Fruit fly (Drosophila melanogaster) whole organism, embryonic: ENCODE data around the gene Cdc14.

Experiments
- Aef1 ChIP-seq: fragments of 200-800 bp; sonication (Bioruptor generic); IDR thresholded peaks from 3 replicates; pipeline ENCODE4 v1.3.6; 2022; ENCODE audit warnings: missing biosample characterization, missing genetic modification characterization
- Atf-2 ChIP-seq: fragments of 200-800 bp; sonication (Bioruptor generic); optimal IDR thresholded peaks from 2 replicates; lab custom pipeline; 2016; ENCODE audit warnings: missing biosample characterization, missing genetic modification characterization
- Bgb ChIP-seq: fragments of 200-800 bp; sonication (Bioruptor generic); IDR thresholded peaks from 2 replicates; pipeline ENCODE4 v1.3.6; 2022; ENCODE audit warnings: missing biosample characterization, missing genetic modification characterization; ENCODE audit not compliant: partially characterized antibody
- CG10267 ChIP-seq: fragments of 200-800 bp; sonication (Bioruptor generic); optimal IDR thresholded peaks from 2 replicates; lab custom pipeline; 2018; ENCODE audit warnings: missing biosample characterization, mild to moderate bottlenecking, missing genetic modification characterization, moderate library complexity
- CG11560 ChIP-seq: fragments of 200-800 bp; sonication (Bioruptor generic); IDR thresholded peaks from 3 replicates; pipeline ENCODE4 v1.3.6; 2022; ENCODE audit warnings: missing biosample characterization, missing genetic modification characterization
- CG12071 ChIP-seq: fragments of 200-800 bp; sonication (Bioruptor generic); optimal IDR thresholded peaks from 3 replicates; lab custom pipeline; 2018; ENCODE audit warnings: missing biosample characterization, mild to moderate bottlenecking, missing genetic modification characterization
- CG12942 ChIP-seq: fragments of 200-800 bp; sonication (Bioruptor generic); optimal IDR thresholded peaks from 3 replicates; lab custom pipeline; 2016; ENCODE audit warnings: missing biosample characterization, missing genetic modification characterization
- CG15514 ChIP-seq: fragments of 200-800 bp; sonication (Bioruptor generic); optimal IDR thresholded peaks from 3 replicates; lab custom pipeline; 2017; ENCODE audit warnings: missing biosample characterization, missing genetic modification characterization, mild to moderate bottlenecking, moderate library complexity, missing genetic modification reagents
- CG16813 ChIP-seq: fragments of 200-800 bp; sonication (Bioruptor generic); IDR thresholded peaks from 3 replicates; pipeline ENCODE4 v1.3.6; 2022; ENCODE audit warnings: missing biosample characterization, missing genetic modification characterization; ENCODE audit not compliant: partially characterized antibody
- CG16815 ChIP-seq: fragments of 200-800 bp; sonication (Bioruptor generic); optimal IDR thresholded peaks from 3 replicates; lab custom pipeline; 2017; ENCODE audit warnings: missing biosample characterization, mild to moderate bottlenecking, missing genetic modification characterization
- CG17328 ChIP-seq: fragments of 200-800 bp; sonication (Bioruptor generic); IDR thresholded peaks from 2 replicates; pipeline ENCODE4 v1.3.6; 2022; ENCODE audit warnings: missing biosample characterization, missing genetic modification characterization
- CG17568 ChIP-seq: fragments of 200-800 bp; sonication (Bioruptor generic); optimal IDR thresholded peaks from 2 replicates; lab custom pipeline; 2018; ENCODE audit warnings: missing biosample characterization, mild to moderate bottlenecking, missing genetic modification characterization, moderate library complexity
- CG18262 ChIP-seq: fragments of 200-800 bp; optimal IDR thresholded peaks from 3 replicates; lab custom pipeline; 2019; ENCODE audit warnings: missing biosample characterization, mild to moderate bottlenecking, missing genetic modification characterization, moderate library complexity
- CG42726 ChIP-seq: fragments of 200-800 bp; sonication (Bioruptor generic); IDR thresholded peaks from 2 replicates; pipeline ENCODE4 v1.3.6; 2022; ENCODE audit warnings: missing biosample characterization, missing genetic modification characterization; ENCODE audit not compliant: partially characterized antibody
- CG4282 ChIP-seq: fragments of 200-800 bp; sonication (Bioruptor generic); optimal IDR thresholded peaks from 2 replicates; lab custom pipeline; 2016; ENCODE audit warnings: missing biosample characterization, missing genetic modification characterization
- CG4360 ChIP-seq: fragments of 200-800 bp; sonication (Bioruptor generic); IDR thresholded peaks from 2 replicates; pipeline ENCODE4 v1.3.6; 2022; ENCODE audit warnings: missing biosample characterization, missing genetic modification characterization
- CG7839 ChIP-seq: fragments of 200-800 bp; sonication (Bioruptor generic); optimal IDR thresholded peaks from 3 replicates; lab custom pipeline; 2018; ENCODE audit warnings: missing biosample characterization, mild to moderate bottlenecking, missing genetic modification characterization, moderate library complexity
- CG7963 ChIP-seq: fragments of 200-800 bp; sonication (Bioruptor generic); IDR thresholded peaks from 3 replicates; pipeline ENCODE4 v1.3.6; 2022; ENCODE audit warnings: missing biosample characterization, missing genetic modification characterization; ENCODE audit not compliant: partially characterized antibody
- CG7987 ChIP-seq: fragments of 200-800 bp; sonication (Bioruptor generic); optimal IDR thresholded peaks from 2 replicates; lab custom pipeline; 2018; ENCODE audit warnings: missing biosample characterization, mild to moderate bottlenecking, missing genetic modification characterization, moderate library complexity
- CG9727 ChIP-seq: fragments of 200-800 bp; sonication (Bioruptor generic); optimal IDR thresholded peaks from 3 replicates; lab custom pipeline; 2017; ENCODE audit warnings: missing biosample characterization, mild to moderate bottlenecking, missing genetic modification characterization
- CkIIα-i1 ChIP-seq: fragments of 200-800 bp; sonication (Bioruptor generic); IDR thresholded peaks from 2 replicates; pipeline ENCODE4 v1.3.6; 2022; ENCODE audit warnings: missing biosample characterization, missing genetic modification characterization
- CrebB ChIP-seq: fragments of 200-800 bp; sonication (Bioruptor generic); optimal IDR thresholded peaks from 3 replicates; lab custom pipeline; 2018; ENCODE audit warnings: missing biosample characterization, mild to moderate bottlenecking, missing genetic modification characterization
- Eip74EF ChIP-seq, 2 experiments: fragments of 200-800 bp in 1 of 2; fragments of >200 bp in 1 of 2; sonication (Bioruptor generic) in 1 of 2; optimal IDR thresholded peaks; 2 replicates each; lab custom pipeline; 2017 to 2019; ENCODE audit warnings: missing biosample characterization in 2 of 2, missing genetic modification characterization in 2 of 2, mild to moderate bottlenecking in 1 of 2, moderate library complexity in 1 of 2
- HLHmδ ChIP-seq: fragments of 200-800 bp; sonication (Bioruptor generic); optimal IDR thresholded peaks from 2 replicates; lab custom pipeline; 2018; ENCODE audit warnings: missing biosample characterization, mild to moderate bottlenecking, missing genetic modification characterization, moderate library complexity
- MESR4 ChIP-seq: fragments of 200-800 bp; sonication (Bioruptor generic); optimal IDR thresholded peaks from 2 replicates; lab custom pipeline; 2018; ENCODE audit warnings: missing biosample characterization, mild to moderate bottlenecking, missing genetic modification characterization, moderate library complexity
- Oli ChIP-seq: fragments of 200-800 bp; sonication (Bioruptor generic); optimal IDR thresholded peaks from 2 replicates; lab custom pipeline; 2018; ENCODE audit warnings: missing biosample characterization, mild to moderate bottlenecking, missing genetic modification characterization, moderate library complexity
- Opbp ChIP-seq: fragments of 200-800 bp; sonication (Bioruptor generic); IDR thresholded peaks from 3 replicates; pipeline ENCODE4 v1.3.6; 2022; ENCODE audit warnings: missing biosample characterization, missing genetic modification characterization; ENCODE audit not compliant: partially characterized antibody
- PHDP ChIP-seq: fragments of 200-800 bp; sonication (Bioruptor generic); optimal IDR thresholded peaks from 3 replicates; lab custom pipeline; 2018; ENCODE audit warnings: missing biosample characterization, mild to moderate bottlenecking, missing genetic modification characterization, moderate library complexity
- Sin3A ChIP-seq: fragments of >200 bp; optimal IDR thresholded peaks from 2 replicates; lab custom pipeline; 2018
- Sox102F ChIP-seq: fragments of 200-800 bp; sonication (Bioruptor generic); optimal IDR thresholded peaks from 2 replicates; lab custom pipeline; 2018; ENCODE audit warnings: missing biosample characterization, mild to moderate bottlenecking, missing genetic modification characterization, moderate library complexity
- Vsx1 ChIP-seq: fragments of 200-800 bp; sonication (Bioruptor generic); optimal IDR thresholded peaks from 2 replicates; lab custom pipeline; 2017; ENCODE audit warnings: missing biosample characterization, mild to moderate bottlenecking, missing genetic modification characterization, missing genetic modification reagents
- abd-A ChIP-seq: fragments of 200-800 bp; sonication (Bioruptor generic); optimal IDR thresholded peaks from 3 replicates; lab custom pipeline; 2019; ENCODE audit warnings: missing biosample characterization, mild to moderate bottlenecking, missing genetic modification characterization, moderate library complexity
- aop ChIP-seq: fragments of 200-800 bp; sonication (Bioruptor generic); IDR thresholded peaks from 2 replicates; pipeline ENCODE4 v1.3.6; 2022; ENCODE audit warnings: missing biosample characterization, missing genetic modification characterization
- caup ChIP-seq: fragments of 200-800 bp; sonication (Bioruptor generic); optimal IDR thresholded peaks from 3 replicates; lab custom pipeline; 2017; ENCODE audit warnings: missing biosample characterization, mild to moderate bottlenecking, missing genetic modification characterization, moderate library complexity; ENCODE audit not compliant: severe bottlenecking
- chm ChIP-seq: fragments of 200-800 bp; sonication (Bioruptor generic); IDR thresholded peaks from 2 replicates; pipeline ENCODE4 v1.3.6; 2022; ENCODE audit warnings: missing biosample characterization, missing genetic modification characterization
- croc ChIP-seq: fragments of 200-800 bp; sonication (Bioruptor generic); conservative IDR thresholded peaks from 3 replicates; pipeline ENCODE4 v1.3.6; 2022; ENCODE audit warnings: missing biosample characterization, missing genetic modification characterization
- crol ChIP-seq: fragments of 200-800 bp; sonication (Bioruptor generic); IDR thresholded peaks from 2 replicates; pipeline ENCODE4 v1.3.6; 2022; ENCODE audit warnings: missing biosample characterization, missing genetic modification characterization
- fd96Cb ChIP-seq: fragments of 200-800 bp; sonication (Bioruptor generic); optimal IDR thresholded peaks from 2 replicates; lab custom pipeline; 2018; ENCODE audit warnings: missing biosample characterization, mild to moderate bottlenecking, missing genetic modification characterization, moderate library complexity
- ind ChIP-seq: fragments of 200-800 bp; sonication (Bioruptor generic); optimal IDR thresholded peaks from 3 replicates; lab custom pipeline; 2016; ENCODE audit warnings: missing biosample characterization, missing genetic modification characterization
- klu ChIP-seq: fragments of 200-800 bp; sonication (Bioruptor generic); IDR thresholded peaks from 2 replicates; pipeline ENCODE4 v1.3.6; 2022; ENCODE audit warnings: missing biosample characterization, missing genetic modification characterization
- knrl ChIP-seq: fragments of 200-800 bp; sonication (Bioruptor generic); IDR thresholded peaks from 3 replicates; pipeline ENCODE4 v1.3.6; 2022; ENCODE audit warnings: missing biosample characterization, missing genetic modification characterization; ENCODE audit not compliant: partially characterized antibody
- nom ChIP-seq: fragments of 200-800 bp; sonication (Bioruptor generic); optimal IDR thresholded peaks from 2 replicates; lab custom pipeline; 2017; ENCODE audit warnings: missing biosample characterization, missing genetic modification characterization, mild to moderate bottlenecking, moderate library complexity, missing genetic modification reagents
- peb ChIP-seq: fragments of 200-800 bp; sonication (Bioruptor generic); IDR thresholded peaks from 2 replicates; pipeline ENCODE4 v1.3.6; 2022; ENCODE audit warnings: missing biosample characterization, missing genetic modification characterization
- row ChIP-seq: fragments of 200-800 bp; sonication (Bioruptor generic); IDR thresholded peaks from 3 replicates; pipeline ENCODE4 v1.3.6; 2022; ENCODE audit warnings: missing biosample characterization, missing genetic modification characterization
- schlank ChIP-seq: fragments of 200-800 bp; sonication (Bioruptor generic); optimal IDR thresholded peaks from 2 replicates; lab custom pipeline; 2018; ENCODE audit warnings: missing biosample characterization, mild to moderate bottlenecking, missing genetic modification characterization
- scrt ChIP-seq: fragments of 200-800 bp; sonication (Bioruptor generic); optimal IDR thresholded peaks from 2 replicates; lab custom pipeline; 2018; ENCODE audit warnings: missing biosample characterization, mild to moderate bottlenecking, missing genetic modification characterization, moderate library complexity
- sd ChIP-seq: fragments of 200-800 bp; sonication (Bioruptor generic); optimal IDR thresholded peaks from 3 replicates; lab custom pipeline; 2018; ENCODE audit warnings: missing biosample characterization, mild to moderate bottlenecking, missing genetic modification characterization, moderate library complexity
- slou ChIP-seq: fragments of 200-800 bp; sonication (Bioruptor generic); optimal IDR thresholded peaks from 3 replicates; lab custom pipeline; 2016; ENCODE audit warnings: missing biosample characterization, missing genetic modification characterization
- sr ChIP-seq: fragments of 200-800 bp; sonication (Bioruptor generic); IDR thresholded peaks from 3 replicates; pipeline ENCODE4 v1.3.6; 2022; ENCODE audit warnings: missing biosample characterization, missing genetic modification characterization
- yki ChIP-seq: fragments of >200 bp; optimal IDR thresholded peaks from 3 replicates; lab custom pipeline; 2018

Gene Cdc14

DNA sequence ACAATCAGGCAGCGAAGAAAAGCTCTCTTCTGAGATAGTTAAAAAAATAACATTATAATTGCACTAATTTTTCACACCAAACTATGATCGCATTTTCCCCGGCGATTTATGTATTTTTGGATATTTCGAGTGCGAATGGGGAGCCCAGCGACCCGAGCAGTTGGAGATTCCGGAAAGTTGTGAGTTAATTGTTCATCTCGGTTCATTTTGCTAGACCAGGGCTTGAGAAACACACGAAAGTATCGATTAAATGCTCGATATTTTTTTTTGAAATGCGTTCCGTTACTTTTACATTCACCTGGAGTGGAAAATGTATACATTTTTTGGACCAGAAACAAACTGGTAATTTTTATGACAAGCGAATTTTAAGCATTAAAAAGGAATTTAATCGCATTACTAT is at the start of gene Cdc14 (continued):
- TF ChIP-seq MESR4 (GFP tag; lab: Kevin White, UChicago) (peak; percentile 49), CG16815 (GFP tag; lab: Kevin White, UChicago) (no peak), HLHmδ (GFP tag; lab: Kevin White, UChicago) (peak; percentile 14), CG15514 (GFP tag; lab: Kevin White, UChicago) (peak; percentile 98), knrl (peak; percentile 55; the same call in 2 of the 3 replicates), CG9727 (no peak), peb (GFP tag; lab: Robert Waterston, UW) (no peak), CG17328 (no peak), CG42726 (GFP tag; lab: Robert Waterston, UW) (peak; percentile 53; the same call in 1 of the 2 replicates), sd (tag; lab: Kevin White, UChicago) (no peak), CG7987 (GFP tag; lab: Kevin White, UChicago) (peak; percentile 46), CG7963 (GFP tag; lab: Robert Waterston, UW) (peak; percentile 42; the same call in 2 of the 3 replicates), CG16813 (GFP tag; lab: Robert Waterston, UW) (peak; percentile 53; the same call in 2 of the 3 replicates), CG12942 (GFP tag; lab: Kevin White, UChicago) (no peak), yki (lab: Kevin White, UChicago) (no peak), CG10267 (tag; lab: Kevin White, UChicago) (no peak), abd-A (tag; lab: Kevin White, UChicago) (peak; percentile 52), fd96Cb (tag; lab: Kevin White, UChicago) (no peak), row (GFP tag; lab: Robert Waterston, UW) (0 out of 3 replicates have a peak, but pooled peaks have one; percentile 30), nom (GFP tag; lab: Kevin White, UChicago) (peak; percentile 4), CG12071 (GFP tag; lab: Kevin White, UChicago) (peak; percentile 21), CG4282 (GFP tag; lab: Kevin White, UChicago) (no peak), Sox102F (no peak), CG4360 (GFP tag; lab: Robert Waterston, UW) (no peak), klu (no peak), CG17568 (GFP tag; lab: Kevin White, UChicago) (peak; percentile 45), schlank (no peak), CG11560 (tag; lab: Robert Waterston, UW) (no peak), Eip74EF (GFP tag; optimal IDR thresholded peaks at IDR 0.05; lab: Kevin White, UChicago) (peak in 1 of 2 experiments; percentile 10), crol (GFP tag; lab: Robert Waterston, UW) (no peak), Aef1 (GFP tag; lab: Robert Waterston, UW) (no peak), Bgb (peak; percentile 55; the same call in 1 of the 2 replicates), CG7839 (tag; lab: Kevin White, UChicago) (no peak), Sin3A (no peak), PHDP (tag; lab: Kevin White, UChicago) (peak; percentile 21), caup (peak; percentile 17), Opbp (GFP tag; lab: Robert Waterston, UW) (peak; percentile 59), sr (no peak), chm (GFP tag; lab: Robert Waterston, UW) (peak; percentile 43; the same call in 1 of the 2 replicates), CG18262 (tag; lab: Kevin White, UChicago) (no peak), ind (GFP tag; lab: Kevin White, UChicago) (no peak), Atf-2 (GFP tag; lab: Kevin White, UChicago) (no peak), croc (GFP tag; lab: Robert Waterston, UW) (no peak), CkIIα-i1 (GFP tag; lab: Robert Waterston, UW) (no peak), Vsx1 (GFP tag; lab: Kevin White, UChicago) (no peak), scrt (GFP tag; lab: Kevin White, UChicago) (peak; percentile 30), Oli (tag; lab: Kevin White, UChicago) (no peak), aop (no peak), CrebB (tag; lab: Kevin White, UChicago) (peak; percentile 23), slou (GFP tag; lab: Kevin White, UChicago) (no peak)
